Worm (Caenorhabditis elegans) whole organism, L3 larva: ENCODE results near the gene C04H5.7.

Experiments
- ama-1 ChIP-seq: fragments of 150-350 bp; optimal IDR thresholded peaks from 2 replicates; lab custom pipeline; 2018
- ceh-82 ChIP-seq: fragments of 150-350 bp; optimal IDR thresholded peaks from 2 replicates; lab custom pipeline; 2014; ENCODE audit warnings: missing biosample characterization, missing genetic modification characterization
- fkh-10 ChIP-seq: sonication (generic microtip); optimal IDR thresholded peaks from 2 replicates; lab custom pipeline; 2017; ENCODE audit warnings: missing biosample characterization, missing genetic modification reagents, missing genetic modification characterization
- pha-4 ChIP-seq: fragments of 150-350 bp; optimal IDR thresholded peaks from 2 replicates; lab custom pipeline; 2014; ENCODE audit warnings: missing biosample characterization, missing genetic modification reagents, missing genetic modification characterization
- unc-62 ChIP-seq: fragments of 150-350 bp; sonication (generic microtip); optimal IDR thresholded peaks from 4 replicates; lab custom pipeline; 2014; ENCODE audit warnings: missing biosample characterization, missing genetic modification reagents, missing genetic modification characterization

DNA sequence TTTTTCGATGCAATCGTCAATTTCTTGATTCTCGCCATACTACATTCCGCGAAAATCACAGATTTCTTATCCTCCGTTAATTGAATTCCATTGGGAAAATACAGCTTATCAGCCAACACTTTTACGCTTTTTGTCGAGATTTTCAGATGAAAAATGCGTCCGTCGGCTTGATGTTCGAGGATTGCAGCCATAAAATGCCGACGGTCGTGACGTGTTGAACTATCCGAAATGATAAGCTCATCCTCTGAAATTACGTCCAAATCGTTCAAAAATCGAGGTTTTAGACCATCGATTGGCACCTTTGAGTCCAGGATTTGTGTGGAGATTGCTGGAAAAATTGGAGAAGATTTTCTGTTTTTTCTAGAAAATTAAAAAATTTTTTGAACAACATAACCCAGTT is 10.6 kb upstream of the C04H5.7 start:
- TF ChIP-seq ama-1 (lab: Kevin White, UChicago) (no peak), pha-4 (tag; lab: Kevin White, UChicago) (no peak), ceh-82 (tag; lab: Kevin White, UChicago) (no peak), fkh-10 (GFP tag; lab: Kevin White, UChicago) (no peak), unc-62 (no peak)
